Fruit fly (Drosophila melanogaster) whole organism, embryonic: Measurements from ENCODE around the gene Cpr30F.

Experiments
- Antp ChIP-seq: fragments of 200-800 bp; sonication (Bioruptor generic); optimal IDR thresholded peaks from 3 replicates; lab custom pipeline; 2016; ENCODE audit warnings: missing biosample characterization, missing genetic modification characterization
- CG10209 ChIP-seq: fragments of 200-800 bp; sonication (Bioruptor generic); optimal IDR thresholded peaks from 3 replicates; lab custom pipeline; 2017; ENCODE audit warnings: missing biosample characterization, mild to moderate bottlenecking, missing genetic modification characterization, missing genetic modification reagents
- CG12219 ChIP-seq: fragments of 200-800 bp; sonication (Bioruptor generic); optimal IDR thresholded peaks from 3 replicates; lab custom pipeline; 2018; ENCODE audit warnings: missing biosample characterization, mild to moderate bottlenecking, missing genetic modification characterization
- CG1233 ChIP-seq: fragments of 200-800 bp; sonication (Bioruptor generic); optimal IDR thresholded peaks from 4 replicates; lab custom pipeline; 2018; ENCODE audit warnings: missing biosample characterization, mild to moderate bottlenecking, missing genetic modification characterization
- CG12744 ChIP-seq: fragments of 200-800 bp; sonication (Bioruptor generic); optimal IDR thresholded peaks from 2 replicates; lab custom pipeline; 2016; ENCODE audit warnings: missing biosample characterization, missing genetic modification characterization
- CG15011 ChIP-seq: fragments of 200-800 bp; sonication (Bioruptor generic); optimal IDR thresholded peaks from 3 replicates; lab custom pipeline; 2018; ENCODE audit warnings: missing biosample characterization, mild to moderate bottlenecking, missing genetic modification characterization
- CG18619 ChIP-seq: fragments of 200-800 bp; sonication (Bioruptor generic); optimal IDR thresholded peaks from 3 replicates; lab custom pipeline; 2017; ENCODE audit warnings: missing biosample characterization, mild to moderate bottlenecking, missing genetic modification characterization
- CG30020 ChIP-seq: fragments of 200-800 bp; optimal IDR thresholded peaks from 2 replicates; lab custom pipeline; 2019; ENCODE audit warnings: missing biosample characterization, mild to moderate bottlenecking, missing genetic modification characterization, moderate library complexity
- CG31224 ChIP-seq: fragments of 200-800 bp; sonication (Bioruptor generic); IDR thresholded peaks from 2 replicates; pipeline ENCODE4 v1.3.6; 2022; ENCODE audit warnings: missing biosample characterization, missing genetic modification characterization
- CG31388 ChIP-seq: fragments of 200-800 bp; sonication (Bioruptor generic); optimal IDR thresholded peaks from 2 replicates; lab custom pipeline; 2016; ENCODE audit warnings: missing biosample characterization, missing genetic modification characterization
- CG32772 ChIP-seq: fragments of 200-800 bp; sonication (Bioruptor generic); IDR thresholded peaks from 2 replicates; pipeline ENCODE4 v1.3.6; 2022; ENCODE audit warnings: missing biosample characterization, missing genetic modification characterization
- CG33213 ChIP-seq: fragments of 200-800 bp; sonication (Bioruptor generic); optimal IDR thresholded peaks from 3 replicates; lab custom pipeline; 2016; ENCODE audit warnings: missing biosample characterization, missing genetic modification characterization
- CG4282 ChIP-seq: fragments of 200-800 bp; sonication (Bioruptor generic); optimal IDR thresholded peaks from 2 replicates; lab custom pipeline; 2016; ENCODE audit warnings: missing biosample characterization, missing genetic modification characterization
- CG4730 ChIP-seq: fragments of 200-800 bp; sonication (Bioruptor generic); IDR thresholded peaks from 2 replicates; pipeline ENCODE4 v1.3.6; 2022; ENCODE audit warnings: missing biosample characterization, missing genetic modification characterization
- CG8290 ChIP-seq, 3 experiments: fragments of 200-800 bp; sonication (Bioruptor generic); optimal IDR thresholded peaks; 2 replicates each; lab custom pipeline; 2016 to 2019; ENCODE audit warnings: missing biosample characterization in 3 of 3, missing genetic modification characterization in 3 of 3, mild to moderate bottlenecking in 2 of 3, moderate library complexity in 1 of 3
- CG8924 ChIP-seq: fragments of 200-800 bp; optimal IDR thresholded peaks from 3 replicates; lab custom pipeline; 2019; ENCODE audit warnings: missing biosample characterization, mild to moderate bottlenecking, missing genetic modification characterization, moderate library complexity
- CG9437 ChIP-seq: fragments of 200-800 bp; sonication (Bioruptor generic); optimal IDR thresholded peaks from 2 replicates; lab custom pipeline; 2018; ENCODE audit warnings: missing biosample characterization, mild to moderate bottlenecking, missing genetic modification characterization
- CG9609 ChIP-seq: fragments of 200-800 bp; sonication (Bioruptor generic); optimal IDR thresholded peaks from 3 replicates; lab custom pipeline; 2016; ENCODE audit warnings: missing biosample characterization, missing genetic modification characterization
- CG9727 ChIP-seq: fragments of 200-800 bp; sonication (Bioruptor generic); optimal IDR thresholded peaks from 3 replicates; lab custom pipeline; 2017; ENCODE audit warnings: missing biosample characterization, mild to moderate bottlenecking, missing genetic modification characterization
- CG9932 ChIP-seq: fragments of 200-800 bp; sonication (Bioruptor generic); IDR thresholded peaks from 2 replicates; pipeline ENCODE4 v1.3.6; 2022; ENCODE audit warnings: missing biosample characterization, missing genetic modification characterization
- Chrac-16 ChIP-seq: fragments of 200-800 bp; sonication (Bioruptor generic); optimal IDR thresholded peaks from 3 replicates; lab custom pipeline; 2016; ENCODE audit warnings: missing biosample characterization, missing genetic modification characterization
- Dad ChIP-seq: fragments of 200-800 bp; sonication (Bioruptor generic); optimal IDR thresholded peaks from 3 replicates; lab custom pipeline; 2016; ENCODE audit warnings: missing biosample characterization, missing genetic modification characterization
- Eip74EF ChIP-seq, 2 experiments: fragments of 200-800 bp in 1 of 2; fragments of >200 bp in 1 of 2; sonication (Bioruptor generic) in 1 of 2; optimal IDR thresholded peaks; 2 replicates each; lab custom pipeline; 2017 to 2019; ENCODE audit warnings: missing biosample characterization in 2 of 2, missing genetic modification characterization in 2 of 2, mild to moderate bottlenecking in 1 of 2, moderate library complexity in 1 of 2
- Fer1 ChIP-seq: fragments of 200-800 bp; sonication (Bioruptor generic); optimal IDR thresholded peaks from 2 replicates; lab custom pipeline; 2017; ENCODE audit warnings: missing biosample characterization, mild to moderate bottlenecking, missing genetic modification characterization
- Fer3 ChIP-seq: fragments of 200-800 bp; sonication (Bioruptor generic); optimal IDR thresholded peaks from 2 replicates; lab custom pipeline; 2018; ENCODE audit warnings: missing biosample characterization, mild to moderate bottlenecking, missing genetic modification characterization, moderate library complexity
- Hr3 ChIP-seq: fragments of 200-800 bp; sonication (Bioruptor generic); optimal IDR thresholded peaks from 3 replicates; lab custom pipeline; 2016; ENCODE audit warnings: missing biosample characterization, missing genetic modification characterization
- Hsf ChIP-seq: fragments of 200-800 bp; sonication (Bioruptor generic); optimal IDR thresholded peaks from 3 replicates; lab custom pipeline; 2016; ENCODE audit warnings: missing biosample characterization, missing genetic modification characterization
- Mad ChIP-seq: fragments of 200-800 bp; sonication (Bioruptor generic); optimal IDR thresholded peaks from 2 replicates; lab custom pipeline; 2016; ENCODE audit warnings: missing biosample characterization, missing genetic modification characterization
- Meics ChIP-seq: fragments of 200-800 bp; sonication (Bioruptor generic); optimal IDR thresholded peaks from 2 replicates; lab custom pipeline; 2017; ENCODE audit warnings: missing biosample characterization, mild to moderate bottlenecking, missing genetic modification characterization
- Nf-YB ChIP-seq: fragments of 200-800 bp; sonication (Bioruptor generic); optimal IDR thresholded peaks from 3 replicates; lab custom pipeline; 2019; ENCODE audit warnings: missing biosample characterization, mild to moderate bottlenecking, missing genetic modification characterization, moderate library complexity
- Spps ChIP-seq: fragments of 200-800 bp; sonication (Bioruptor generic); optimal IDR thresholded peaks from 2 replicates; lab custom pipeline; 2018; ENCODE audit warnings: missing biosample characterization, mild to moderate bottlenecking, missing genetic modification characterization
- Xrp1 ChIP-seq: fragments of 200-800 bp; sonication (Bioruptor generic); IDR thresholded peaks from 2 replicates; pipeline ENCODE4 v1.3.6; 2022; ENCODE audit warnings: missing biosample characterization, missing genetic modification characterization
- YL-1 ChIP-seq: fragments of 200-800 bp; sonication (Bioruptor generic); optimal IDR thresholded peaks from 3 replicates; lab custom pipeline; 2017; ENCODE audit warnings: missing biosample characterization, mild to moderate bottlenecking, missing genetic modification characterization
- ap ChIP-seq: fragments of 200-800 bp; sonication (Bioruptor generic); IDR thresholded peaks from 2 replicates; pipeline ENCODE4 v1.3.6; 2022; ENCODE audit warnings: missing biosample characterization, missing genetic modification characterization
- ara ChIP-seq: fragments of 200-800 bp; sonication (Bioruptor generic); IDR thresholded peaks from 2 replicates; pipeline ENCODE4 v1.3.6; 2022; ENCODE audit warnings: missing biosample characterization, missing genetic modification characterization
- bcd ChIP-seq: fragments of 200-800 bp; sonication (Bioruptor generic); optimal IDR thresholded peaks from 2 replicates; lab custom pipeline; 2017; ENCODE audit warnings: missing biosample characterization, mild to moderate bottlenecking, missing genetic modification characterization
- dati ChIP-seq: fragments of 200-800 bp; sonication (Bioruptor generic); IDR thresholded peaks from 2 replicates; pipeline ENCODE4 v1.3.6; 2022; ENCODE audit warnings: missing biosample characterization, missing genetic modification characterization
- fd3F ChIP-seq: fragments of 200-800 bp; sonication (Bioruptor generic); optimal IDR thresholded peaks from 2 replicates; lab custom pipeline; 2018; ENCODE audit warnings: missing biosample characterization, mild to moderate bottlenecking, missing genetic modification characterization, moderate library complexity
- fd96Cb ChIP-seq: fragments of 200-800 bp; sonication (Bioruptor generic); optimal IDR thresholded peaks from 2 replicates; lab custom pipeline; 2018; ENCODE audit warnings: missing biosample characterization, mild to moderate bottlenecking, missing genetic modification characterization, moderate library complexity
- fru ChIP-seq: fragments of >200 bp; optimal IDR thresholded peaks from 2 replicates; lab custom pipeline; 2017
- ftz-f1 ChIP-seq: fragments of 200-800 bp; sonication (Bioruptor generic); optimal IDR thresholded peaks from 2 replicates; lab custom pipeline; 2016; ENCODE audit warnings: missing biosample characterization, missing genetic modification characterization
- ind ChIP-seq: fragments of 200-800 bp; sonication (Bioruptor generic); optimal IDR thresholded peaks from 3 replicates; lab custom pipeline; 2016; ENCODE audit warnings: missing biosample characterization, missing genetic modification characterization
- jumu ChIP-seq: fragments of 200-800 bp; sonication (Bioruptor generic); optimal IDR thresholded peaks from 3 replicates; lab custom pipeline; 2016; ENCODE audit warnings: missing biosample characterization, missing genetic modification characterization
- lov ChIP-seq, 2 experiments: fragments of 200-800 bp in 1 of 2; fragments of >200 bp in 1 of 2; sonication (Bioruptor generic) in 1 of 2; IDR thresholded peaks in 1 of 2; optimal IDR thresholded peaks in 1 of 2; 2 replicates in 1 of 2; 3 replicates in 1 of 2; pipeline versions ENCODE4 v1.3.6 to Lab custom; 2017 to 2022; ENCODE audit warnings: missing biosample characterization in 1 of 2, missing genetic modification characterization in 1 of 2
- sens-2 ChIP-seq: fragments of 200-800 bp; sonication (Bioruptor generic); IDR thresholded peaks from 2 replicates; pipeline ENCODE4 v1.3.6; 2022; ENCODE audit warnings: missing biosample characterization, missing genetic modification characterization
- so ChIP-seq: fragments of 200-800 bp; sonication (Bioruptor generic); IDR thresholded peaks from 3 replicates; pipeline ENCODE4 v1.3.6; 2022; ENCODE audit warnings: missing biosample characterization, missing genetic modification characterization
- tgo ChIP-seq: fragments of 200-800 bp; sonication (Bioruptor generic); IDR thresholded peaks from 3 replicates; pipeline ENCODE4 v1.3.6; 2022; ENCODE audit warnings: missing biosample characterization, missing genetic modification characterization
- unc-4 ChIP-seq: fragments of 200-800 bp; sonication (Bioruptor generic); IDR thresholded peaks from 2 replicates; pipeline ENCODE4 v1.3.6; 2022; ENCODE audit warnings: missing biosample characterization, missing genetic modification characterization; ENCODE audit not compliant: partially characterized antibody
- zen ChIP-seq: fragments of 200-800 bp; sonication (Bioruptor generic); optimal IDR thresholded peaks from 3 replicates; lab custom pipeline; 2018; ENCODE audit warnings: missing biosample characterization, mild to moderate bottlenecking, missing genetic modification characterization, moderate library complexity
- zfh2 ChIP-seq: fragments of 200-800 bp; sonication (Bioruptor generic); optimal IDR thresholded peaks from 2 replicates; lab custom pipeline; 2016; ENCODE audit warnings: missing biosample characterization, missing genetic modification characterization

Cpr30F gene

DNA sequence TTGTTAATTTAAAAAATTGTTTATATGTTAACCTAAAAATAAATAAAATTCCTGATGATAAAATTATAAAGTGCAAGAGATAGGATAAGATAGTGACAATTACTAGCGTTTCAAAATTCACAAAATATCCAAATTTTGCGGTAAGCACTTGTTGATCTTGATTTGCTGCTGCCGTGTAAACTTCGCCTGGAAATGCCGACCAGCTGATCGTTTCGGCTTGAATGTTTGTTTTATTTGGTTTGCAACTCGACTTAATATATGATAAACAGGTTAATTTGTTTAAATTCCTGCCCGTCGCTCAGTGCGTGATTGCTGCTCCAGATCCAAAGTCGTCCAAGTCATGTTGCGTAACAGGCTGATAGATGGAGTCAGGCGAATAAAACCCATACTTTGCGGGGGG, 11.6 kb downstream of the Cpr30F start, which contains the start of gene CG4592 (continued):
- TF ChIP-seq unc-4 (GFP tag; lab: Robert Waterston, UW), result 0 out of 2 replicates have a peak, but pooled peaks have one; percentile 15
- TF ChIP-seq CG9609 (GFP tag; lab: Kevin White, UChicago), result peak; percentile 6
- TF ChIP-seq sens-2 (GFP tag; lab: Robert Waterston, UW), result no peak
- no peak for TF ChIP-seq CG31388 (GFP tag; lab: Kevin White, UChicago)
- TF ChIP-seq Fer3 (tag; lab: Kevin White, UChicago), result peak; percentile 67
- no peak for TF ChIP-seq Eip74EF (GFP tag; optimal IDR thresholded peaks at IDR 0.05; lab: Kevin White, UChicago)
- peak; percentile 30 for TF ChIP-seq jumu (GFP tag; lab: Kevin White, UChicago)
- TF ChIP-seq CG15011 (GFP tag; lab: Kevin White, UChicago), result peak; percentile 3
- 0 out of 2 replicates have a peak, but pooled peaks have one; percentile 35 for TF ChIP-seq dati
- peak; percentile 58 for TF ChIP-seq CG10209 (GFP tag; lab: Kevin White, UChicago)
- no peak for TF ChIP-seq Fer1 (GFP tag; lab: Kevin White, UChicago)
- peak; percentile 14 for TF ChIP-seq Dad (GFP tag; lab: Kevin White, UChicago)
- peak; percentile 10 for TF ChIP-seq CG18619 (GFP tag; lab: Kevin White, UChicago)
- TF ChIP-seq ftz-f1 (GFP tag; lab: Kevin White, UChicago), result peak; percentile 23
- peak; percentile 59 for TF ChIP-seq bcd
- peak; percentile 33 for TF ChIP-seq CG30020 (tag; lab: Kevin White, UChicago)
- peak; percentile 41 for TF ChIP-seq fd96Cb
- peak; percentile 27 for TF ChIP-seq ind
- TF ChIP-seq ara, result peak; percentile 53; the same call in 1 of the 2 replicates
- TF ChIP-seq so (GFP tag; lab: Robert Waterston, UW), result 0 out of 3 replicates have a peak, but pooled peaks have one; percentile 21
- TF ChIP-seq CG8924 (tag; lab: Kevin White, UChicago), result peak; percentile 75
- TF ChIP-seq tgo, result peak; percentile 63
- TF ChIP-seq fd3F (GFP tag; lab: Kevin White, UChicago), result peak; percentile 42
- peak; percentile 19 for TF ChIP-seq YL-1 (GFP tag; lab: Kevin White, UChicago)
- TF ChIP-seq Hr3 (GFP tag; lab: Kevin White, UChicago), result peak; percentile 34
- TF ChIP-seq Antp (GFP tag; lab: Kevin White, UChicago), result peak; percentile 8
- TF ChIP-seq Spps (tag; lab: Kevin White, UChicago), result peak; percentile 22
- peak; percentile 70 for TF ChIP-seq Meics (GFP tag; lab: Kevin White, UChicago)
- peak; percentile 29; the same call in 1 of the 2 replicates for TF ChIP-seq CG31224 (GFP tag; lab: Robert Waterston, UW)
- no peak for TF ChIP-seq CG4282 (GFP tag; lab: Kevin White, UChicago)
- peak; percentile 12 for TF ChIP-seq CG33213
- peak; percentile 22 for TF ChIP-seq CG12744 (GFP tag; lab: Kevin White, UChicago)
- peak; percentile 10 for TF ChIP-seq Chrac-16 (GFP tag; lab: Kevin White, UChicago)
- peak; percentile 58 for TF ChIP-seq CG1233 (GFP tag; lab: Kevin White, UChicago)
- TF ChIP-seq zen (tag; lab: Kevin White, UChicago), result peak; percentile 48
- TF ChIP-seq Nf-YB (GFP tag; lab: Kevin White, UChicago), result peak; percentile 23
- no peak for TF ChIP-seq CG4730 (GFP tag; lab: Robert Waterston, UW)
- peak; percentile 55 for TF ChIP-seq Mad (GFP tag; lab: Kevin White, UChicago)
- peak; percentile 64 for TF ChIP-seq CG9727 (GFP tag; lab: Kevin White, UChicago)
- no peak for TF ChIP-seq fru
- 0 out of 2 replicates have a peak, but pooled peaks have one; percentile 22 for TF ChIP-seq CG32772 (GFP tag; lab: Robert Waterston, UW)
- no peak for TF ChIP-seq CG8290 (GFP tag; optimal IDR thresholded peaks at IDR 0.05; lab: Kevin White, UChicago)
- TF ChIP-seq CG8290 (tag; optimal IDR thresholded peaks at IDR 0.05; lab: Kevin White, UChicago), result no peak
- peak; percentile 41 for TF ChIP-seq CG9437 (GFP tag; lab: Kevin White, UChicago)
- TF ChIP-seq lov (optimal IDR thresholded peaks at IDR 0.05; lab: Kevin White, UChicago), result no peak
- 0 out of 3 replicates have a peak, but pooled peaks have one; percentile 27 for TF ChIP-seq lov (GFP tag; IDR thresholded peaks at IDR 0.05; lab: Robert Waterston, UW)
- peak; percentile 66 for TF ChIP-seq CG12219 (GFP tag; lab: Kevin White, UChicago)
- TF ChIP-seq Hsf, result peak; percentile 72
- TF ChIP-seq Xrp1 (GFP tag; lab: Robert Waterston, UW), result peak; percentile 69
- peak; percentile 57 for TF ChIP-seq CG9932 (GFP tag; lab: Robert Waterston, UW)
- peak; percentile 30 for TF ChIP-seq zfh2
- TF ChIP-seq ap, result 0 out of 2 replicates have a peak, but pooled peaks have one; percentile 21
